Fruit fly (Drosophila melanogaster) whole organism, embryonic: ENCODE data around the gene CG6051.

ENCODE experiments used
- Bteb2 ChIP-seq: fragments of 200-800 bp; sonication (Bioruptor generic); optimal IDR thresholded peaks from 2 replicates; lab custom pipeline; 2016; ENCODE audit warnings: missing biosample characterization, missing genetic modification characterization
- C15 ChIP-seq: fragments of 200-800 bp; sonication (Bioruptor generic); IDR thresholded peaks from 3 replicates; pipeline ENCODE4 v1.3.6; 2022; ENCODE audit warnings: missing biosample characterization, missing genetic modification characterization
- CG11695 ChIP-seq: fragments of 200-800 bp; sonication (Bioruptor generic); IDR thresholded peaks from 3 replicates; pipeline ENCODE4 v1.3.6; 2022; ENCODE audit warnings: missing biosample characterization, missing genetic modification characterization
- CG14710 ChIP-seq: fragments of 200-800 bp; sonication (Bioruptor generic); optimal IDR thresholded peaks from 3 replicates; lab custom pipeline; 2019; ENCODE audit warnings: missing biosample characterization, mild to moderate bottlenecking, missing genetic modification characterization, moderate library complexity
- CG15269 ChIP-seq: fragments of 200-800 bp; sonication (Bioruptor generic); optimal IDR thresholded peaks from 2 replicates; lab custom pipeline; 2018; ENCODE audit warnings: missing biosample characterization, mild to moderate bottlenecking, missing genetic modification characterization, moderate library complexity
- CG15479 ChIP-seq: fragments of 200-800 bp; sonication (Bioruptor generic); optimal IDR thresholded peaks from 3 replicates; lab custom pipeline; 2019; ENCODE audit warnings: missing biosample characterization, mild to moderate bottlenecking, missing genetic modification characterization, moderate library complexity
- CG31365 ChIP-seq: fragments of 200-800 bp; sonication (Bioruptor generic); optimal IDR thresholded peaks from 2 replicates; lab custom pipeline; 2018; ENCODE audit warnings: missing biosample characterization, mild to moderate bottlenecking, missing genetic modification characterization
- CG33213 ChIP-seq: fragments of 200-800 bp; sonication (Bioruptor generic); optimal IDR thresholded peaks from 3 replicates; lab custom pipeline; 2016; ENCODE audit warnings: missing biosample characterization, missing genetic modification characterization
- CG5245 ChIP-seq: fragments of 200-800 bp; sonication (Bioruptor generic); optimal IDR thresholded peaks from 3 replicates; lab custom pipeline; 2016; ENCODE audit warnings: missing biosample characterization, missing genetic modification characterization
- CG8388 ChIP-seq: fragments of 200-800 bp; sonication (Bioruptor generic); optimal IDR thresholded peaks from 2 replicates; lab custom pipeline; 2019; ENCODE audit warnings: missing biosample characterization, mild to moderate bottlenecking, missing genetic modification characterization, moderate library complexity
- D19B ChIP-seq: fragments of 200-800 bp; sonication (Bioruptor generic); optimal IDR thresholded peaks from 2 replicates; lab custom pipeline; 2017; ENCODE audit warnings: missing biosample characterization, mild to moderate bottlenecking, missing genetic modification characterization
- Dip3 ChIP-seq: fragments of 200-800 bp; sonication (Bioruptor generic); optimal IDR thresholded peaks from 3 replicates; lab custom pipeline; 2016; ENCODE audit warnings: missing biosample characterization, missing genetic modification characterization
- Elba2 ChIP-seq: fragments of 200-800 bp; sonication (Bioruptor generic); optimal IDR thresholded peaks from 3 replicates; lab custom pipeline; 2016; ENCODE audit warnings: missing biosample characterization, missing genetic modification characterization
- Hey ChIP-seq: fragments of 200-800 bp; sonication (Bioruptor generic); optimal IDR thresholded peaks from 3 replicates; lab custom pipeline; 2018; ENCODE audit warnings: missing biosample characterization, mild to moderate bottlenecking, missing genetic modification characterization
- Hr3 ChIP-seq: fragments of 200-800 bp; sonication (Bioruptor generic); optimal IDR thresholded peaks from 3 replicates; lab custom pipeline; 2016; ENCODE audit warnings: missing biosample characterization, missing genetic modification characterization
- Hsf ChIP-seq: fragments of 200-800 bp; sonication (Bioruptor generic); optimal IDR thresholded peaks from 3 replicates; lab custom pipeline; 2016; ENCODE audit warnings: missing biosample characterization, missing genetic modification characterization
- Med ChIP-seq: fragments of 200-800 bp; sonication (Bioruptor generic); peaks from one replicate; lab custom pipeline; 2016; ENCODE audit warnings: missing biosample characterization, missing genetic modification characterization, mild to moderate bottlenecking, inconsistent platforms, moderate library complexity
- Myb ChIP-seq: fragments of 200-800 bp; sonication (Bioruptor generic); optimal IDR thresholded peaks from 2 replicates; lab custom pipeline; 2016; ENCODE audit warnings: missing biosample characterization, missing genetic modification characterization
- NFAT ChIP-seq: fragments of 200-800 bp; sonication (Bioruptor generic); IDR thresholded peaks from 2 replicates; pipeline ENCODE4 v1.3.6; 2022; ENCODE audit warnings: missing biosample characterization, missing genetic modification characterization
- Nf-YA ChIP-seq: fragments of 200-800 bp; sonication (Bioruptor generic); IDR thresholded peaks from 2 replicates; pipeline ENCODE4 v1.3.6; 2022; ENCODE audit warnings: missing biosample characterization, missing genetic modification characterization
- PHDP ChIP-seq: fragments of 200-800 bp; sonication (Bioruptor generic); optimal IDR thresholded peaks from 3 replicates; lab custom pipeline; 2018; ENCODE audit warnings: missing biosample characterization, mild to moderate bottlenecking, missing genetic modification characterization, moderate library complexity
- Sry-δ ChIP-seq: fragments of 200-800 bp; sonication (Bioruptor generic); optimal IDR thresholded peaks from 2 replicates; lab custom pipeline; 2016; ENCODE audit warnings: missing biosample characterization, missing genetic modification characterization
- Stat92E ChIP-seq, 3 experiments: fragments of >200 bp in 2 of 3; fragments of 200-800 bp in 1 of 3; sonication (Bioruptor generic) in 1 of 3; optimal IDR thresholded peaks; 2 replicates each; lab custom pipeline; 2017 to 2019; ENCODE audit warnings: missing biosample characterization in 3 of 3, missing genetic modification characterization in 3 of 3, mild to moderate bottlenecking in 1 of 3, moderate library complexity in 1 of 3
- TFAM ChIP-seq: fragments of 200-800 bp; sonication (Bioruptor generic); optimal IDR thresholded peaks from 2 replicates; lab custom pipeline; 2017; ENCODE audit warnings: missing biosample characterization, missing genetic modification characterization, inconsistent platforms
- aop ChIP-seq: fragments of 200-800 bp; sonication (Bioruptor generic); IDR thresholded peaks from 2 replicates; pipeline ENCODE4 v1.3.6; 2022; ENCODE audit warnings: missing biosample characterization, missing genetic modification characterization
- cato ChIP-seq: fragments of 200-800 bp; sonication (Bioruptor generic); optimal IDR thresholded peaks from 2 replicates; lab custom pipeline; 2016; ENCODE audit warnings: missing biosample characterization, missing genetic modification characterization, borderline replicate concordance
- cwo ChIP-seq: fragments of 200-800 bp; sonication (Bioruptor generic); optimal IDR thresholded peaks from 3 replicates; lab custom pipeline; 2017; ENCODE audit warnings: missing biosample characterization, missing genetic modification characterization, mild to moderate bottlenecking, moderate library complexity, missing genetic modification reagents
- disco-r ChIP-seq: fragments of 200-800 bp; sonication (Bioruptor generic); optimal IDR thresholded peaks from 2 replicates; lab custom pipeline; 2016; ENCODE audit warnings: missing biosample characterization, missing genetic modification characterization
- dmrt11E ChIP-seq: fragments of 200-800 bp; sonication (Bioruptor generic); optimal IDR thresholded peaks from 3 replicates; lab custom pipeline; 2018; ENCODE audit warnings: missing biosample characterization, mild to moderate bottlenecking, missing genetic modification characterization, moderate library complexity
- esg ChIP-seq: fragments of 200-800 bp; sonication (Bioruptor generic); conservative IDR thresholded peaks from 2 replicates; pipeline ENCODE4 v1.3.6; 2022; ENCODE audit warnings: missing biosample characterization, missing genetic modification characterization
- eve ChIP-seq, 2 experiments: fragments of >200 bp; optimal IDR thresholded peaks; 2 replicates each; lab custom pipeline; 2017; ENCODE audit warnings: missing biosample characterization in 2 of 2, missing genetic modification characterization in 2 of 2
- ewg ChIP-seq: fragments of 200-800 bp; sonication (Bioruptor generic); optimal IDR thresholded peaks from 3 replicates; lab custom pipeline; 2017; ENCODE audit warnings: mild to moderate bottlenecking, missing biosample characterization, missing genetic modification reagents, missing genetic modification characterization
- h ChIP-seq: fragments of >200 bp; optimal IDR thresholded peaks from 2 replicates; lab custom pipeline; 2017
- insv ChIP-seq, 2 experiments: fragments of 200-800 bp; sonication (Bioruptor generic); optimal IDR thresholded peaks; 3 replicates each; lab custom pipeline; 2016 to 2018; ENCODE audit warnings: missing biosample characterization in 2 of 2, missing genetic modification characterization in 2 of 2
- jigr1 ChIP-seq: fragments of 200-800 bp; sonication (Bioruptor generic); IDR thresholded peaks from 3 replicates; pipeline ENCODE4 v1.3.6; 2022; ENCODE audit warnings: missing biosample characterization, missing genetic modification characterization
- knrl ChIP-seq: fragments of 200-800 bp; sonication (Bioruptor generic); IDR thresholded peaks from 3 replicates; pipeline ENCODE4 v1.3.6; 2022; ENCODE audit warnings: missing biosample characterization, missing genetic modification characterization; ENCODE audit not compliant: partially characterized antibody
- lab ChIP-seq: fragments of 200-800 bp; sonication (Bioruptor generic); optimal IDR thresholded peaks from 3 replicates; lab custom pipeline; 2017; ENCODE audit warnings: missing biosample characterization, missing genetic modification characterization, mild to moderate bottlenecking, moderate library complexity, missing genetic modification reagents
- lmd ChIP-seq: fragments of 200-800 bp; sonication (Bioruptor generic); IDR thresholded peaks from 2 replicates; pipeline ENCODE4 v1.3.6; 2022; ENCODE audit warnings: missing biosample characterization, missing genetic modification characterization
- maf-S ChIP-seq: fragments of 200-800 bp; sonication (Bioruptor generic); optimal IDR thresholded peaks from 2 replicates; lab custom pipeline; 2016; ENCODE audit warnings: missing biosample characterization, missing genetic modification characterization
- peb ChIP-seq: fragments of 200-800 bp; sonication (Bioruptor generic); IDR thresholded peaks from 2 replicates; pipeline ENCODE4 v1.3.6; 2022; ENCODE audit warnings: missing biosample characterization, missing genetic modification characterization
- psq ChIP-seq: fragments of 200-800 bp; sonication (Bioruptor generic); optimal IDR thresholded peaks from 2 replicates; lab custom pipeline; 2017; ENCODE audit warnings: missing biosample characterization, missing genetic modification characterization
- ranshi ChIP-seq: fragments of 200-800 bp; sonication (Bioruptor generic); IDR thresholded peaks from 2 replicates; pipeline ENCODE4 v1.3.6; 2022; ENCODE audit warnings: missing biosample characterization, missing genetic modification characterization
- rib ChIP-seq: fragments of 200-800 bp; sonication (Bioruptor generic); IDR thresholded peaks from 2 replicates; pipeline ENCODE4 v1.3.6; 2022; ENCODE audit warnings: missing biosample characterization, missing genetic modification characterization
- sd ChIP-seq: fragments of 200-800 bp; sonication (Bioruptor generic); optimal IDR thresholded peaks from 3 replicates; lab custom pipeline; 2018; ENCODE audit warnings: missing biosample characterization, mild to moderate bottlenecking, missing genetic modification characterization, moderate library complexity
- seq ChIP-seq: fragments of 200-800 bp; sonication (Bioruptor generic); IDR thresholded peaks from 2 replicates; pipeline ENCODE4 v1.3.6; 2022; ENCODE audit warnings: missing biosample characterization, missing genetic modification characterization
- tio ChIP-seq: fragments of 200-800 bp; sonication (Bioruptor generic); optimal IDR thresholded peaks from 2 replicates; lab custom pipeline; 2017; ENCODE audit warnings: missing biosample characterization, missing genetic modification characterization, inconsistent platforms
- trh ChIP-seq: fragments of 200-800 bp; sonication (Bioruptor generic); optimal IDR thresholded peaks from 2 replicates; lab custom pipeline; 2016; ENCODE audit warnings: missing biosample characterization, missing genetic modification characterization
- vvl ChIP-seq: fragments of 200-800 bp; sonication (Bioruptor generic); IDR thresholded peaks from 2 replicates; pipeline ENCODE4 v1.3.6; 2022; ENCODE audit warnings: missing biosample characterization, missing genetic modification characterization

Gene CG6051

dm6 chr3R:27149884-27150676 is 789 bp downstream of the CG6051 start (continued):
- TF ChIP-seq PHDP (tag; lab: Kevin White, UChicago): peak; percentile 1
- TF ChIP-seq h (lab: Kevin White, UChicago): no peak
- TF ChIP-seq ewg: no peak
- TF ChIP-seq Med (GFP tag; lab: Kevin White, UChicago): peak; percentile 61
- no peak for TF ChIP-seq CG33213 (GFP tag; lab: Kevin White, UChicago)
- TF ChIP-seq vvl (GFP tag; lab: Robert Waterston, UW): no peak
- TF ChIP-seq C15 (GFP tag; lab: Robert Waterston, UW): no peak
- TF ChIP-seq jigr1 (GFP tag; lab: Robert Waterston, UW): no peak
- TF ChIP-seq knrl: no peak
- TF ChIP-seq psq (GFP tag; lab: Kevin White, UChicago): peak; percentile 32
- no peak for TF ChIP-seq Hr3 (GFP tag; lab: Kevin White, UChicago)
- no peak for TF ChIP-seq tio (GFP tag; lab: Kevin White, UChicago)
- no peak for TF ChIP-seq disco-r (GFP tag; lab: Kevin White, UChicago)
- TF ChIP-seq TFAM (GFP tag; lab: Kevin White, UChicago): no peak
- no peak for TF ChIP-seq NFAT (GFP tag; lab: Robert Waterston, UW)
- TF ChIP-seq aop (GFP tag; lab: Robert Waterston, UW): no peak
- no peak for TF ChIP-seq Nf-YA
- TF ChIP-seq CG5245: no peak
- TF ChIP-seq sd (tag; lab: Kevin White, UChicago): peak; percentile 18
- no peak for TF ChIP-seq CG11695 (GFP tag; lab: Robert Waterston, UW)
- no peak for TF ChIP-seq ranshi
- TF ChIP-seq trh: no peak
- no peak for TF ChIP-seq CG8388 (GFP tag; lab: Kevin White, UChicago)
- no peak for TF ChIP-seq Myb (GFP tag; lab: Kevin White, UChicago)
- no peak for TF ChIP-seq rib (GFP tag; lab: Robert Waterston, UW)
- no peak for TF ChIP-seq cwo
- TF ChIP-seq dmrt11E (tag; lab: Kevin White, UChicago): no peak
- TF ChIP-seq peb (GFP tag; lab: Robert Waterston, UW): no peak
- TF ChIP-seq Bteb2 (GFP tag; lab: Kevin White, UChicago): no peak
- TF ChIP-seq Dip3: no peak
- TF ChIP-seq CG14710: no peak
- TF ChIP-seq eve (GFP tag; optimal IDR thresholded peaks at IDR 0.05; lab: Kevin White, UChicago): no peak
- TF ChIP-seq lmd (GFP tag; lab: Robert Waterston, UW): no peak
- TF ChIP-seq Hey (tag; lab: Kevin White, UChicago): no peak
- TF ChIP-seq CG15269: peak; percentile 20
- no peak for TF ChIP-seq cato
- no peak for TF ChIP-seq esg (GFP tag; lab: Robert Waterston, UW)
- TF ChIP-seq CG15479 (GFP tag; lab: Kevin White, UChicago): peak; percentile 68
- TF ChIP-seq Hsf (GFP tag; lab: Kevin White, UChicago): no peak
- TF ChIP-seq Elba2: peak; percentile 65
- no peak for TF ChIP-seq Sry-δ (GFP tag; lab: Kevin White, UChicago)
- TF ChIP-seq insv (GFP tag; optimal IDR thresholded peaks at IDR 0.05; lab: Kevin White, UChicago): peak in 1 of 2 experiments; percentile 72
- no peak for TF ChIP-seq D19B (GFP tag; lab: Kevin White, UChicago)
- no peak for TF ChIP-seq lab (GFP tag; lab: Kevin White, UChicago)
- no peak for TF ChIP-seq Stat92E (GFP tag; optimal IDR thresholded peaks at IDR 0.05; lab: Kevin White, UChicago)
- no peak for TF ChIP-seq maf-S (GFP tag; lab: Kevin White, UChicago)
- TF ChIP-seq CG31365: no peak
- no peak for TF ChIP-seq seq (GFP tag; lab: Robert Waterston, UW)
